Fruit fly (Drosophila melanogaster): ENCODE data around the gene Cad96Ca.

Gene Cad96Ca

DNA sequence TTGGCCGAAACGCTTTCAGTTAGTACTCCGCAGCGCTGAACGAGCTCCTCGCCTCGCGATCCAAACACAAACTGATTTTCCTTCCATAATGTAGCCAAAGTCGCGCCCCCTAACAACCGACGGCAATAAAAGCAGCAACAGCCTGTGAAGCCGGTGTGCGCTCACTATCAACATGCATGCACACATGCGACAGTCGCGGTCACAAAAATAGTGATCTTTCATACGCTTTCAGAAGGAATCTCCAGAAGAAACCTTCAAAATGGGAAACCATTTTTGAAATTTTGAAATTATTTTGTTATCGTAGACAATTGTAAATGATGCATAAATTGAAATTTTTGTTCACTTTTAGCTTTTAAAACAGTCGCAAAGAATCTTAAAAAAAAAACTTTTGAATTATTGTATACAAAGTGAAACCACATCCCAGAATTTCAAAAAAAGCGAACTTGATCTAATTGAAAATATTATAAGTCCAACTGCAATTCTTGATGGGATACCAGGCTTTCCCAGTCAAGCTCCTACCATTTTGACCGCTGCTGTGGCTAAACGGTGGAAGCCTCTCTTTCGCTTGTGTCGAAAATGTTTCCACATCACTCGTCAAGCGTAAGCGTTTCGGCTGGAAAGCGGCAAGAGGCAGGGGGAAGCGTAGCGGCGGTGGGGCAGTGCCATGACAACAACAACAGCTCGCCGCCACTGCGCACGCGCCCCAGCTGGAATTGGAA is 24.3 kb upstream of the Cad96Ca start, which contains the start of gene Cad96Cb (continued):
- TF ChIP-seq CG6683 (GFP tag; optimal IDR thresholded peaks at IDR 0.05) (no peak), CG4707 (GFP tag; optimal IDR thresholded peaks at IDR 0.05) (peak; percentile 48), bcd (GFP tag; optimal IDR thresholded peaks at IDR 0.05) (peak; percentile 84), sim (GFP tag; IDR thresholded peaks at IDR 0.05) (no peak), Abd-B (GFP tag; optimal IDR thresholded peaks at IDR 0.05) (peak; percentile 77), CG17612 (GFP tag; IDR thresholded peaks at IDR 0.05) (no peak), CG7839 (tag; optimal IDR thresholded peaks at IDR 0.05) (peak; percentile 90), CG15514 (GFP tag; optimal IDR thresholded peaks at IDR 0.05) (peak; percentile 7), dan (GFP tag; IDR thresholded peaks at IDR 0.05) (peak; percentile 63; the same call in 1 of the 2 replicates), CG30403 (GFP tag; optimal IDR thresholded peaks at IDR 0.05) (peak; percentile 92), en (GFP tag; optimal IDR thresholded peaks at IDR 0.05) (peak; percentile 66), CG15011 (GFP tag; optimal IDR thresholded peaks at IDR 0.05) (peak; percentile 77), E2f1 (GFP tag; IDR thresholded peaks at IDR 0.05) (peak; percentile 48; the same call in 1 of the 2 replicates), hbn (GFP tag; IDR thresholded peaks at IDR 0.05; ENCODE audit: partially characterized antibody) (no peak), CG15696 (tag; optimal IDR thresholded peaks at IDR 0.05) (peak; percentile 76), btn (GFP tag; optimal IDR thresholded peaks at IDR 0.05) (peak; percentile 81), CG18764 (GFP tag; optimal IDR thresholded peaks at IDR 0.05) (peak; percentile 76), CG11085 (GFP tag; IDR thresholded peaks at IDR 0.05) (no peak), CG16863 (GFP tag; optimal IDR thresholded peaks at IDR 0.05) (peak; percentile 82), CG30020 (tag; optimal IDR thresholded peaks at IDR 0.05) (no peak), eve (GFP tag; optimal IDR thresholded peaks at IDR 0.05) (no peak), Bteb2 (GFP tag; optimal IDR thresholded peaks at IDR 0.05) (peak; percentile 78), jumu (GFP tag; optimal IDR thresholded peaks at IDR 0.05) (peak; percentile 76), CG6272 (GFP tag; IDR thresholded peaks at IDR 0.05) (no peak), ind (GFP tag; optimal IDR thresholded peaks at IDR 0.05) (peak; percentile 79), aop (GFP tag; IDR thresholded peaks at IDR 0.05) (no peak), HHEX (GFP tag; optimal IDR thresholded peaks at IDR 0.05) (peak; percentile 74), Sox102F (GFP tag; optimal IDR thresholded peaks at IDR 0.05) (peak; percentile 86), TFAM (GFP tag; optimal IDR thresholded peaks at IDR 0.05) (peak; percentile 22), jigr1 (GFP tag; IDR thresholded peaks at IDR 0.05) (0 out of 3 replicates have a peak, but pooled peaks have one; percentile 15), exex (tag; optimal IDR thresholded peaks at IDR 0.05) (no peak), Atf3 (GFP tag; optimal IDR thresholded peaks at IDR 0.05) (peak; percentile 80), ap (GFP tag; IDR thresholded peaks at IDR 0.05) (peak; percentile 43; the same call in 1 of the 2 replicates), chm (GFP tag; IDR thresholded peaks at IDR 0.05) (0 out of 2 replicates have a peak, but pooled peaks have one; percentile 10), CG11398 (GFP tag; optimal IDR thresholded peaks at IDR 0.05) (peak; percentile 69), CG1024 (GFP tag; IDR thresholded peaks at IDR 0.05) (0 out of 2 replicates have a peak, but pooled peaks have one; percentile 12), chn (GFP tag; optimal IDR thresholded peaks at IDR 0.05) (peak; percentile 65), Doc2 (GFP tag; IDR thresholded peaks at IDR 0.05) (no peak), CG2889 (GFP tag; IDR thresholded peaks at IDR 0.05) (no peak), sd (tag; optimal IDR thresholded peaks at IDR 0.05) (peak; percentile 20), fu2 (GFP tag; optimal IDR thresholded peaks at IDR 0.05) (peak; percentile 29), Oli (tag; optimal IDR thresholded peaks at IDR 0.05) (peak; percentile 90), Dll (GFP tag; IDR thresholded peaks at IDR 0.05; ENCODE audit: partially characterized antibody) (0 out of 4 replicates have a peak, but pooled peaks have one; percentile 21), fd102C (GFP tag; optimal IDR thresholded peaks at IDR 0.05) (no peak), ato (GFP tag; IDR thresholded peaks at IDR 0.05; ENCODE audit: partially characterized antibody) (no peak), CG3065 (GFP tag; optimal IDR thresholded peaks at IDR 0.05) (peak; percentile 65), dmrt11E (tag; optimal IDR thresholded peaks at IDR 0.05) (peak; percentile 89), gcm (GFP tag; optimal IDR thresholded peaks at IDR 0.05) (peak; percentile 86), CG31388 (GFP tag; optimal IDR thresholded peaks at IDR 0.05) (peak; percentile 18)
